Fruit fly (Drosophila melanogaster) whole organism, embryonic: ENCODE measurements around the gene Tsen54.

Source experiments
- CG10366 ChIP-seq: fragments of 200-800 bp; sonication (Bioruptor generic); IDR thresholded peaks from 2 replicates; pipeline ENCODE4 v1.3.6; 2022; ENCODE audit warnings: missing biosample characterization, missing genetic modification characterization
- CG11456 ChIP-seq: fragments of 200-800 bp; sonication (Bioruptor generic); IDR thresholded peaks from 3 replicates; pipeline ENCODE4 v1.3.6; 2022; ENCODE audit warnings: missing biosample characterization, missing genetic modification characterization
- CG11504 ChIP-seq: fragments of 200-800 bp; sonication (Bioruptor generic); optimal IDR thresholded peaks from 3 replicates; lab custom pipeline; 2019; ENCODE audit warnings: missing biosample characterization, mild to moderate bottlenecking, missing genetic modification characterization, moderate library complexity
- CG12219 ChIP-seq: fragments of 200-800 bp; sonication (Bioruptor generic); optimal IDR thresholded peaks from 3 replicates; lab custom pipeline; 2018; ENCODE audit warnings: missing biosample characterization, mild to moderate bottlenecking, missing genetic modification characterization
- CG15269 ChIP-seq: fragments of 200-800 bp; sonication (Bioruptor generic); optimal IDR thresholded peaks from 2 replicates; lab custom pipeline; 2018; ENCODE audit warnings: missing biosample characterization, mild to moderate bottlenecking, missing genetic modification characterization, moderate library complexity
- CG1647 ChIP-seq: fragments of 200-800 bp; sonication (Bioruptor generic); optimal IDR thresholded peaks from 3 replicates; lab custom pipeline; 2016; ENCODE audit warnings: missing biosample characterization, missing genetic modification characterization
- CG17385 ChIP-seq: fragments of 200-800 bp; sonication (Bioruptor generic); optimal IDR thresholded peaks from 3 replicates; lab custom pipeline; 2018; ENCODE audit warnings: missing biosample characterization, mild to moderate bottlenecking, missing genetic modification characterization
- CG17612 ChIP-seq: fragments of 200-800 bp; sonication (Bioruptor generic); IDR thresholded peaks from 2 replicates; pipeline ENCODE4 v1.3.6; 2022; ENCODE audit warnings: missing biosample characterization, missing genetic modification characterization
- CG18476 ChIP-seq: fragments of 200-800 bp; sonication (Bioruptor generic); optimal IDR thresholded peaks from 2 replicates; lab custom pipeline; 2016; ENCODE audit warnings: missing biosample characterization, mild to moderate bottlenecking, missing genetic modification characterization
- CG2120 ChIP-seq: fragments of 200-800 bp; sonication (Bioruptor generic); optimal IDR thresholded peaks from 3 replicates; lab custom pipeline; 2016; ENCODE audit warnings: missing biosample characterization, missing genetic modification characterization
- CG2202 ChIP-seq: fragments of 200-800 bp; sonication (Bioruptor generic); optimal IDR thresholded peaks from 2 replicates; lab custom pipeline; 2018; ENCODE audit warnings: missing biosample characterization, mild to moderate bottlenecking, missing genetic modification characterization
- CG2678 ChIP-seq: fragments of 200-800 bp; sonication (Bioruptor generic); optimal IDR thresholded peaks from 3 replicates; lab custom pipeline; 2019; ENCODE audit warnings: missing biosample characterization, mild to moderate bottlenecking, missing genetic modification characterization, moderate library complexity
- CG31224 ChIP-seq: fragments of 200-800 bp; sonication (Bioruptor generic); IDR thresholded peaks from 2 replicates; pipeline ENCODE4 v1.3.6; 2022; ENCODE audit warnings: missing biosample characterization, missing genetic modification characterization
- CG4424 ChIP-seq: fragments of 200-800 bp; sonication (Bioruptor generic); optimal IDR thresholded peaks from 3 replicates; lab custom pipeline; 2016; ENCODE audit warnings: missing biosample characterization, missing genetic modification characterization
- CG6175 ChIP-seq: fragments of 200-800 bp; sonication (Bioruptor generic); IDR thresholded peaks from 3 replicates; pipeline ENCODE4 v1.3.6; 2022; ENCODE audit warnings: missing biosample characterization, missing genetic modification characterization
- CG6689 ChIP-seq: fragments of 200-800 bp; sonication (Bioruptor generic); IDR thresholded peaks from 2 replicates; pipeline ENCODE4 v1.3.6; 2022; ENCODE audit warnings: missing biosample characterization, missing genetic modification characterization
- CG7357 ChIP-seq: fragments of 200-800 bp; sonication (Bioruptor generic); IDR thresholded peaks from 3 replicates; pipeline ENCODE4 v1.3.6; 2022; ENCODE audit warnings: missing biosample characterization, missing genetic modification characterization
- CG8359 ChIP-seq: fragments of 200-800 bp; sonication (Bioruptor generic); optimal IDR thresholded peaks from 2 replicates; lab custom pipeline; 2017; ENCODE audit warnings: missing biosample characterization, mild to moderate bottlenecking, missing genetic modification characterization, borderline replicate concordance
- CG8944 ChIP-seq: fragments of 200-800 bp; sonication (Bioruptor generic); optimal IDR thresholded peaks from 3 replicates; lab custom pipeline; 2016; ENCODE audit warnings: missing biosample characterization, missing genetic modification characterization
- CG9817 ChIP-seq: fragments of 200-800 bp; sonication (Bioruptor generic); optimal IDR thresholded peaks from 2 replicates; lab custom pipeline; 2018; ENCODE audit warnings: missing biosample characterization, mild to moderate bottlenecking, missing genetic modification characterization, moderate library complexity
- CG9932 ChIP-seq: fragments of 200-800 bp; sonication (Bioruptor generic); IDR thresholded peaks from 2 replicates; pipeline ENCODE4 v1.3.6; 2022; ENCODE audit warnings: missing biosample characterization, missing genetic modification characterization
- CoRest ChIP-seq: fragments of 200-800 bp; sonication (Bioruptor generic); optimal IDR thresholded peaks from 3 replicates; lab custom pipeline; 2018; ENCODE audit warnings: missing biosample characterization, mild to moderate bottlenecking, missing genetic modification characterization, moderate library complexity
- Dbx ChIP-seq: fragments of 200-800 bp; sonication (Bioruptor generic); IDR thresholded peaks from 3 replicates; pipeline ENCODE4 v1.3.6; 2022; ENCODE audit warnings: missing biosample characterization, missing genetic modification characterization
- Dfd ChIP-seq, 2 experiments: fragments of >200 bp; optimal IDR thresholded peaks; 2 replicates each; lab custom pipeline; 2017; ENCODE audit warnings: missing biosample characterization in 2 of 2, missing genetic modification characterization in 2 of 2
- Drgx ChIP-seq: fragments of 200-800 bp; sonication (Bioruptor generic); IDR thresholded peaks from 2 replicates; pipeline ENCODE4 v1.3.6; 2022; ENCODE audit warnings: missing biosample characterization, missing genetic modification characterization
- Jarid2 ChIP-seq: fragments of 200-800 bp; sonication (Bioruptor generic); optimal IDR thresholded peaks from 3 replicates; lab custom pipeline; 2017; ENCODE audit warnings: mild to moderate bottlenecking, missing biosample characterization, missing genetic modification reagents, missing genetic modification characterization
- Kr ChIP-seq: fragments of 200-800 bp; sonication (Bioruptor generic); optimal IDR thresholded peaks from 2 replicates; lab custom pipeline; 2017; ENCODE audit warnings: missing biosample characterization, mild to moderate bottlenecking, missing genetic modification characterization
- Med ChIP-seq: fragments of 200-800 bp; sonication (Bioruptor generic); peaks from one replicate; lab custom pipeline; 2016; ENCODE audit warnings: missing biosample characterization, missing genetic modification characterization, mild to moderate bottlenecking, inconsistent platforms, moderate library complexity
- Myb ChIP-seq: fragments of 200-800 bp; sonication (Bioruptor generic); optimal IDR thresholded peaks from 2 replicates; lab custom pipeline; 2016; ENCODE audit warnings: missing biosample characterization, missing genetic modification characterization
- Oli ChIP-seq: fragments of 200-800 bp; sonication (Bioruptor generic); optimal IDR thresholded peaks from 2 replicates; lab custom pipeline; 2018; ENCODE audit warnings: missing biosample characterization, mild to moderate bottlenecking, missing genetic modification characterization, moderate library complexity
- ara ChIP-seq: fragments of 200-800 bp; sonication (Bioruptor generic); IDR thresholded peaks from 2 replicates; pipeline ENCODE4 v1.3.6; 2022; ENCODE audit warnings: missing biosample characterization, missing genetic modification characterization
- ase ChIP-seq: fragments of 200-800 bp; sonication (Bioruptor generic); IDR thresholded peaks from 3 replicates; pipeline ENCODE4 v1.3.6; 2022; ENCODE audit warnings: missing biosample characterization, missing genetic modification characterization
- bab2 ChIP-seq: fragments of 200-800 bp; sonication (Bioruptor generic); optimal IDR thresholded peaks from 2 replicates; lab custom pipeline; 2016; ENCODE audit warnings: missing biosample characterization, missing genetic modification characterization
- bowl ChIP-seq: fragments of 200-800 bp; sonication (Bioruptor generic); IDR thresholded peaks from 2 replicates; pipeline ENCODE4 v1.3.6; 2022; ENCODE audit warnings: missing biosample characterization, missing genetic modification characterization
- cato ChIP-seq: fragments of 200-800 bp; sonication (Bioruptor generic); optimal IDR thresholded peaks from 2 replicates; lab custom pipeline; 2016; ENCODE audit warnings: missing biosample characterization, missing genetic modification characterization, borderline replicate concordance
- danr ChIP-seq: fragments of 200-800 bp; sonication (Bioruptor generic); IDR thresholded peaks from 2 replicates; pipeline ENCODE4 v1.3.6; 2022; ENCODE audit warnings: missing biosample characterization, missing genetic modification characterization
- dati ChIP-seq: fragments of 200-800 bp; sonication (Bioruptor generic); IDR thresholded peaks from 2 replicates; pipeline ENCODE4 v1.3.6; 2022; ENCODE audit warnings: missing biosample characterization, missing genetic modification characterization
- dmrt99B ChIP-seq: fragments of 200-800 bp; sonication (Bioruptor generic); optimal IDR thresholded peaks from 2 replicates; lab custom pipeline; 2018; ENCODE audit warnings: missing biosample characterization, mild to moderate bottlenecking, missing genetic modification characterization, moderate library complexity
- dysf ChIP-seq: fragments of 200-800 bp; sonication (Bioruptor generic); IDR thresholded peaks from 3 replicates; pipeline ENCODE4 v1.3.6; 2022; ENCODE audit warnings: missing biosample characterization, missing genetic modification characterization
- ken ChIP-seq: fragments of 200-800 bp; sonication (Bioruptor generic); IDR thresholded peaks from 3 replicates; pipeline ENCODE4 v1.3.6; 2022; ENCODE audit warnings: missing biosample characterization, missing genetic modification characterization
- onecut ChIP-seq: fragments of 200-800 bp; sonication (Bioruptor generic); IDR thresholded peaks from 2 replicates; pipeline ENCODE4 v1.3.6; 2022; ENCODE audit warnings: missing biosample characterization, missing genetic modification characterization
- pan ChIP-seq, 4 experiments: fragments of >200 bp in 3 of 4; fragments of 200-800 bp in 1 of 4; sonication (Bioruptor generic) in 1 of 4; optimal IDR thresholded peaks in 3 of 4; IDR thresholded peaks in 1 of 4; 2 replicates each; pipeline versions ENCODE4 v1.3.6 to Lab custom; 2017 to 2022; ENCODE audit warnings: missing biosample characterization in 2 of 4, missing genetic modification characterization in 2 of 4, mixed read lengths in 1 of 4
- peb ChIP-seq: fragments of 200-800 bp; sonication (Bioruptor generic); IDR thresholded peaks from 2 replicates; pipeline ENCODE4 v1.3.6; 2022; ENCODE audit warnings: missing biosample characterization, missing genetic modification characterization
- phol ChIP-seq: fragments of 200-800 bp; sonication (Bioruptor generic); optimal IDR thresholded peaks from 3 replicates; lab custom pipeline; 2018; ENCODE audit warnings: missing biosample characterization, mild to moderate bottlenecking, missing genetic modification characterization, moderate library complexity
- pum ChIP-seq: fragments of 200-800 bp; sonication (Bioruptor generic); optimal IDR thresholded peaks from 2 replicates; lab custom pipeline; 2016; ENCODE audit warnings: missing biosample characterization, missing genetic modification characterization
- ro ChIP-seq: fragments of 200-800 bp; sonication (Bioruptor generic); IDR thresholded peaks from 2 replicates; pipeline ENCODE4 v1.3.6; 2022; ENCODE audit warnings: missing biosample characterization, missing genetic modification characterization
- row ChIP-seq: fragments of 200-800 bp; sonication (Bioruptor generic); IDR thresholded peaks from 3 replicates; pipeline ENCODE4 v1.3.6; 2022; ENCODE audit warnings: missing biosample characterization, missing genetic modification characterization
- seq ChIP-seq: fragments of 200-800 bp; sonication (Bioruptor generic); IDR thresholded peaks from 2 replicates; pipeline ENCODE4 v1.3.6; 2022; ENCODE audit warnings: missing biosample characterization, missing genetic modification characterization
- sob ChIP-seq: fragments of 200-800 bp; sonication (Bioruptor generic); IDR thresholded peaks from 2 replicates; pipeline ENCODE4 v1.3.6; 2022; ENCODE audit warnings: missing biosample characterization, missing genetic modification characterization
- tap ChIP-seq: fragments of 200-800 bp; optimal IDR thresholded peaks from 3 replicates; lab custom pipeline; 2019; ENCODE audit warnings: missing biosample characterization, mild to moderate bottlenecking, missing genetic modification characterization, moderate library complexity

Tsen54 gene

DNA sequence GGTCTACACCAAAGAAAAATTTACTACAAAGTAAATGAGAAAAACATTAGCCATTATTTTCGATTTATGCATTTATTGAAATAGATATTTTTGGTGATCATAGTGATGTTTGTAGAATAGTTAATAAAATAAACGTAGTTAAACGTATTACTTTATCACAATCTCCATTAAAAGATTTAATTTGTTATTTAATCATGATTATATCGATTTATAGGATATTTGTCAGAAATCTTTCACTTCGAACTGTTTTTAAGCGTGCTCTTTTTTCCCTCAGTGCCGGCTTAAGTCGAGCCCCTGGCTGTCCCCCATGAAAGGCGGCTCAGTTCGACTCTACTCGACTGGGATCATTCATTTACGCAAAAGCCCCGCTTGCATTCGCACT is 17.8 kb upstream of the Tsen54 start (continued):
- peak; percentile 15 for TF ChIP-seq Oli (tag; lab: Kevin White, UChicago)
- peak; percentile 9 for TF ChIP-seq tap (tag; lab: Kevin White, UChicago)
- TF ChIP-seq dmrt99B (tag; lab: Kevin White, UChicago), result peak; percentile 23
- 0 out of 3 replicates have a peak, but pooled peaks have one; percentile 4 for TF ChIP-seq ase
- TF ChIP-seq Dbx (GFP tag; lab: Robert Waterston, UW), result no peak
- no peak for TF ChIP-seq Dfd (GFP tag; optimal IDR thresholded peaks at IDR 0.05; lab: Kevin White, UChicago)
- TF ChIP-seq bowl (GFP tag; lab: Robert Waterston, UW), result no peak
- no peak for TF ChIP-seq CG8944 (GFP tag; lab: Kevin White, UChicago)
- peak; percentile 38; the same call in 1 of the 2 replicates for TF ChIP-seq Drgx
- TF ChIP-seq CG9817, result no peak
- TF ChIP-seq danr (GFP tag; lab: Robert Waterston, UW), result 0 out of 2 replicates have a peak, but pooled peaks have one; percentile 11
- no peak for TF ChIP-seq seq (GFP tag; lab: Robert Waterston, UW)
- TF ChIP-seq CG18476 (GFP tag; lab: Kevin White, UChicago), result peak; percentile 15
- peak; percentile 34 for TF ChIP-seq CG11504
- no peak for TF ChIP-seq Myb (GFP tag; lab: Kevin White, UChicago)
- TF ChIP-seq row (GFP tag; lab: Robert Waterston, UW), result peak; percentile 27; the same call in 1 of the 3 replicates
- peak; percentile 11 for TF ChIP-seq CG2678
- TF ChIP-seq dysf (GFP tag; lab: Robert Waterston, UW), result 0 out of 3 replicates have a peak, but pooled peaks have one; percentile 37
- no peak for TF ChIP-seq CG8359 (GFP tag; lab: Kevin White, UChicago)
- peak; percentile 7 for TF ChIP-seq CoRest (tag; lab: Kevin White, UChicago)

dm6 chr3L:12222945-12223634 is 17.3 kb upstream of the Tsen54 start:
- peak; percentile 62 for TF ChIP-seq CG11504
- no peak for TF ChIP-seq bab2
- TF ChIP-seq CG6689 (GFP tag; lab: Robert Waterston, UW), result peak; percentile 52
- TF ChIP-seq CG17385 (GFP tag; lab: Kevin White, UChicago), result peak; percentile 43
- TF ChIP-seq ken, result no peak
- TF ChIP-seq pum, result no peak
- no peak for TF ChIP-seq Kr (GFP tag; lab: Kevin White, UChicago)
- no peak for TF ChIP-seq CG2202 (tag; lab: Kevin White, UChicago)
- TF ChIP-seq CG2120 (GFP tag; lab: Kevin White, UChicago), result peak; percentile 7
- TF ChIP-seq ara (GFP tag; lab: Robert Waterston, UW), result no peak
- no peak for TF ChIP-seq onecut (GFP tag; lab: Robert Waterston, UW)
- TF ChIP-seq sob (GFP tag; lab: Robert Waterston, UW), result peak; percentile 45
- no peak for TF ChIP-seq dati (GFP tag; lab: Robert Waterston, UW)
- TF ChIP-seq CG12219, result peak; percentile 43
- peak; percentile 57 for TF ChIP-seq CG15269 (tag; lab: Kevin White, UChicago)
- no peak for TF ChIP-seq CG7357
- TF ChIP-seq CG2678, result peak; percentile 74
- peak; percentile 2 for TF ChIP-seq CG4424 (GFP tag; lab: Kevin White, UChicago)
- TF ChIP-seq ro (GFP tag; lab: Robert Waterston, UW), result no peak
- peak; percentile 46 for TF ChIP-seq CG10366 (GFP tag; lab: Robert Waterston, UW)
- TF ChIP-seq cato (GFP tag; lab: Kevin White, UChicago), result no peak
- TF ChIP-seq Jarid2 (GFP tag; lab: Kevin White, UChicago), result no peak
- no peak for TF ChIP-seq pan (optimal IDR thresholded peaks at IDR 0.05; lab: Kevin White, UChicago)
- peak in 1 of 2 experiments; percentile 66 for TF ChIP-seq pan (GFP tag; optimal IDR thresholded peaks at IDR 0.05 in 1 of 2, IDR thresholded peaks at IDR 0.05 in 1 of 2)
- no peak for TF ChIP-seq CG6175
- no peak for TF ChIP-seq CG31224
- peak; percentile 41 for TF ChIP-seq phol
- TF ChIP-seq Med, result peak; percentile 78
- no peak for TF ChIP-seq CG1647 (GFP tag; lab: Kevin White, UChicago)
- no peak for TF ChIP-seq CG9932 (GFP tag; lab: Robert Waterston, UW)
- TF ChIP-seq CG17612, result no peak
- no peak for TF ChIP-seq peb (GFP tag; lab: Robert Waterston, UW)
- no peak for TF ChIP-seq CG11456
